Fruit fly (Drosophila melanogaster) whole organism, wandering third instar larva: ENCODE data around the gene Tsp2A.
A peak's percentile ranks its signal among the peaks of the same experiment; 100 is the strongest.

ENCODE experiments used
- Abd-B ChIP-seq: fragments of >200 bp; optimal IDR thresholded peaks from 2 replicates; lab custom pipeline; 2017; ENCODE audit warnings: missing biosample characterization, missing genetic modification characterization
- CG9705 ChIP-seq: fragments of 200-800 bp; sonication (Bioruptor generic); optimal IDR thresholded peaks from 2 replicates; lab custom pipeline; 2018; ENCODE audit warnings: missing biosample characterization, mild to moderate bottlenecking, missing genetic modification characterization
- CrebA ChIP-seq: fragments of 200-800 bp; sonication (Bioruptor generic); optimal IDR thresholded peaks from 2 replicates; lab custom pipeline; 2016; ENCODE audit warnings: missing biosample characterization, mild to moderate bottlenecking, missing genetic modification characterization, borderline replicate concordance
- Dfd ChIP-seq: fragments of >200 bp; optimal IDR thresholded peaks from 2 replicates; lab custom pipeline; 2017; ENCODE audit warnings: missing biosample characterization, missing genetic modification characterization
- GATAd ChIP-seq: sonication (Bioruptor generic); optimal IDR thresholded peaks from 2 replicates; lab custom pipeline; 2016; ENCODE audit warnings: missing biosample characterization, missing genetic modification characterization
- HLH106 ChIP-seq: fragments of 200-800 bp; optimal IDR thresholded peaks from 3 replicates; lab custom pipeline; 2019; ENCODE audit warnings: missing biosample characterization, mild to moderate bottlenecking, missing genetic modification characterization, moderate library complexity
- Hnf4 ChIP-seq: fragments of 200-800 bp; sonication (Bioruptor generic); optimal IDR thresholded peaks from 2 replicates; lab custom pipeline; 2016; ENCODE audit warnings: missing biosample characterization, mild to moderate bottlenecking, missing genetic modification characterization
- Hr83 ChIP-seq: fragments of 200-300 bp; sonication (Bioruptor generic); optimal IDR thresholded peaks from 2 replicates; lab custom pipeline; 2016; ENCODE audit warnings: missing biosample characterization, mild to moderate bottlenecking, missing genetic modification characterization, moderate library complexity; ENCODE audit not compliant: poor library complexity, severe bottlenecking
- Jra ChIP-seq: sonication (Bioruptor generic); optimal IDR thresholded peaks from 2 replicates; lab custom pipeline; 2016; ENCODE audit warnings: missing biosample characterization, missing genetic modification characterization
- Mio ChIP-seq: sonication (Bioruptor generic); optimal IDR thresholded peaks from 2 replicates; lab custom pipeline; 2016; ENCODE audit warnings: missing biosample characterization, missing genetic modification characterization
- N ChIP-seq: fragments of >200 bp; optimal IDR thresholded peaks from 2 replicates; lab custom pipeline; 2018; ENCODE audit warnings: missing biosample characterization, missing external identifiers, missing genetic modification characterization
- Rel ChIP-seq, 2 experiments: fragments of 200-800 bp; sonication (Bioruptor generic) in 1 of 2; optimal IDR thresholded peaks; 2 replicates in 1 of 2; 3 replicates in 1 of 2; lab custom pipeline; 2016 to 2019; ENCODE audit warnings: mild to moderate bottlenecking in 2 of 2, missing biosample characterization in 2 of 2, missing genetic modification characterization in 2 of 2, moderate library complexity in 1 of 2
- Sp1 ChIP-seq: fragments of 200-800 bp; sonication (Bioruptor generic); optimal IDR thresholded peaks from 3 replicates; lab custom pipeline; 2019; ENCODE audit warnings: missing biosample characterization, mild to moderate bottlenecking, missing genetic modification characterization, moderate library complexity
- Vsx2 ChIP-seq: fragments of 200-300, 225-300 bp; sonication (Bioruptor generic); optimal IDR thresholded peaks from 2 replicates; lab custom pipeline; 2018; ENCODE audit warnings: missing biosample characterization, missing genetic modification characterization; ENCODE audit not compliant: partially characterized antibody
- br ChIP-seq: fragments of 200-800 bp; sonication (Bioruptor generic); optimal IDR thresholded peaks from 2 replicates; lab custom pipeline; 2016; ENCODE audit warnings: missing biosample characterization, missing genetic modification characterization
- brk ChIP-seq: fragments of 200-800 bp; sonication (Bioruptor generic); optimal IDR thresholded peaks from 2 replicates; lab custom pipeline; 2016; ENCODE audit warnings: missing biosample characterization, mild to moderate bottlenecking, missing genetic modification characterization
- dl ChIP-seq, 2 experiments: fragments of 175-275, 200-275 bp in 1 of 2; fragments of 200-275 bp in 1 of 2; sonication (Bioruptor generic); optimal IDR thresholded peaks; lab custom pipeline; 2018; ENCODE audit warnings: mild to moderate bottlenecking in 2 of 2, missing biosample characterization in 2 of 2, missing genetic modification characterization in 2 of 2, moderate library complexity in 2 of 2; ENCODE audit not compliant: partially characterized antibody in 2 of 2, insufficient read depth in 1 of 2
- dsf ChIP-seq: sonication (Bioruptor generic); optimal IDR thresholded peaks from 2 replicates; lab custom pipeline; 2016; ENCODE audit warnings: missing biosample characterization, missing genetic modification characterization, borderline replicate concordance
- foxo ChIP-seq, 2 experiments: fragments of 200-800 bp; sonication (Bioruptor generic); optimal IDR thresholded peaks; 2 replicates in 1 of 2; 3 replicates in 1 of 2; lab custom pipeline; 2016 to 2017; ENCODE audit warnings: missing biosample characterization in 2 of 2, missing genetic modification characterization in 2 of 2
- fru ChIP-seq: fragments of 200-800 bp; sonication (Bioruptor generic); optimal IDR thresholded peaks from 3 replicates; lab custom pipeline; 2016; ENCODE audit warnings: missing biosample characterization, mild to moderate bottlenecking, missing genetic modification characterization
- h ChIP-seq: fragments of 200-800 bp; sonication (Bioruptor generic); optimal IDR thresholded peaks from 3 replicates; lab custom pipeline; 2016; ENCODE audit warnings: missing biosample characterization, mild to moderate bottlenecking, missing genetic modification characterization
- jim ChIP-seq: fragments of 175-275, 200-325 bp; sonication (Bioruptor generic); optimal IDR thresholded peaks from 2 replicates; lab custom pipeline; 2016; ENCODE audit warnings: missing biosample characterization, mild to moderate bottlenecking, missing genetic modification characterization
- lola ChIP-seq: fragments of >200 bp; optimal IDR thresholded peaks from 2 replicates; lab custom pipeline; 2017; ENCODE audit warnings: missing biosample characterization, missing genetic modification characterization
- pan ChIP-seq: fragments of >200 bp; optimal IDR thresholded peaks from 2 replicates; lab custom pipeline; 2017
- psq ChIP-seq: fragments of 200-800 bp; sonication (Bioruptor generic); optimal IDR thresholded peaks from 3 replicates; lab custom pipeline; 2017; ENCODE audit warnings: missing biosample characterization, mild to moderate bottlenecking, missing genetic modification characterization, moderate library complexity
- rgr ChIP-seq: fragments of 200-800 bp; sonication (Bioruptor generic); optimal IDR thresholded peaks from 3 replicates; lab custom pipeline; 2016; ENCODE audit warnings: missing biosample characterization, mild to moderate bottlenecking, missing genetic modification characterization
- sage ChIP-seq: fragments of 200-800 bp; sonication (Bioruptor generic); optimal IDR thresholded peaks from 2 replicates; lab custom pipeline; 2016; ENCODE audit warnings: missing biosample characterization, mild to moderate bottlenecking, missing genetic modification characterization
- sv ChIP-seq: fragments of 200-800 bp; sonication (Bioruptor generic); optimal IDR thresholded peaks from 3 replicates; lab custom pipeline; 2016; ENCODE audit warnings: missing biosample characterization, missing genetic modification characterization
- tai ChIP-seq: sonication (Bioruptor generic); optimal IDR thresholded peaks from 2 replicates; lab custom pipeline; 2016; ENCODE audit warnings: missing biosample characterization, missing genetic modification characterization
- usp ChIP-seq: fragments of >200 bp; optimal IDR thresholded peaks from 2 replicates; lab custom pipeline; 2017; ENCODE audit warnings: missing biosample characterization, missing genetic modification characterization
- woc ChIP-seq: sonication (Bioruptor generic); optimal IDR thresholded peaks from 2 replicates; lab custom pipeline; 2016; ENCODE audit warnings: missing biosample characterization, mild to moderate bottlenecking, missing genetic modification characterization

The Tsp2A gene

dm6 chrX:1346256-1346655, at the start of gene Tsp2A:
Gene Tsp2A (plus strand): TSS chrX:1346553.
- TF ChIP-seq Mio (GFP tag; lab: Kevin White, UChicago) (no peak), h (GFP tag; lab: Kevin White, UChicago) (peak; percentile 37)

- TF ChIP-seq sv (GFP tag; lab: Kevin White, UChicago) = no peak
- no peak for TF ChIP-seq pan (lab: Kevin White, UChicago)
- TF ChIP-seq foxo (GFP tag; optimal IDR thresholded peaks at IDR 0.05; lab: Kevin White, UChicago) = no peak
- TF ChIP-seq Hnf4 (GFP tag; lab: Kevin White, UChicago) = no peak
- no peak for TF ChIP-seq sage
- TF ChIP-seq woc (GFP tag; lab: Kevin White, UChicago) = no peak
- no peak for TF ChIP-seq jim (GFP tag; lab: Kevin White, UChicago)
- no peak for TF ChIP-seq lola (GFP tag; lab: Kevin White, UChicago)
- no peak for TF ChIP-seq fru (GFP tag; lab: Kevin White, UChicago)
- TF ChIP-seq usp (GFP tag; lab: Kevin White, UChicago) = no peak
- TF ChIP-seq Sp1 (GFP tag; lab: Kevin White, UChicago) = no peak
- TF ChIP-seq Dfd (GFP tag; lab: Kevin White, UChicago) = no peak
- no peak for TF ChIP-seq Jra (GFP tag; lab: Kevin White, UChicago)
- no peak for TF ChIP-seq HLH106 (tag; lab: Kevin White, UChicago)
- TF ChIP-seq, all 38 proteins: peak for 0
These were observed 48.1 kb upstream of the Tsp2A start, which contains the start of gene CG32811 for dm6 chrX:1298287-1298686. Gene CG32811 (minus strand): TSS chrX:1298387.

dm6 chrX:1299928-1300327, 46.4 kb upstream of the Tsp2A start:
- TF ChIP-seq pan (lab: Kevin White, UChicago) (no peak), brk (GFP tag; lab: Kevin White, UChicago) (no peak), CrebA (no peak), GATAd (GFP tag; lab: Kevin White, UChicago) (no peak), Abd-B (no peak), rgr (GFP tag; lab: Kevin White, UChicago) (no peak), lola (GFP tag; lab: Kevin White, UChicago) (no peak)

dm6 chrX:1303961-1304360, 42.4 kb upstream of the Tsp2A start:
- TF ChIP-seq Hr83 (GFP tag; lab: Kevin White, UChicago) (no peak), tai (GFP tag; lab: Kevin White, UChicago) (no peak), N (GFP tag; lab: Kevin White, UChicago) (no peak), fru (GFP tag; lab: Kevin White, UChicago) (no peak), dl (GFP tag; optimal IDR thresholded peaks at IDR 0.05; lab: Kevin White, UChicago; ENCODE audit: insufficient read depth in 1 of 2, partially characterized antibody in 2 of 2) (no peak), psq (GFP tag; lab: Kevin White, UChicago) (no peak), Dfd (GFP tag; lab: Kevin White, UChicago) (no peak), h (GFP tag; lab: Kevin White, UChicago) (no peak), br (no peak), rgr (GFP tag; lab: Kevin White, UChicago) (no peak), Vsx2 (GFP tag; lab: Kevin White, UChicago) (no peak), dsf (GFP tag; lab: Kevin White, UChicago) (no peak)

- no peak for TF ChIP-seq jim (GFP tag; lab: Kevin White, UChicago)
- TF ChIP-seq Hnf4 (GFP tag; lab: Kevin White, UChicago) = no peak
- TF ChIP-seq CG9705 = no peak
- no peak for TF ChIP-seq Rel (GFP tag; optimal IDR thresholded peaks at IDR 0.05; lab: Kevin White, UChicago)
- TF ChIP-seq Rel (tag; optimal IDR thresholded peaks at IDR 0.05; lab: Kevin White, UChicago) = no peak
These were observed 37.9 kb upstream of the Tsp2A start for dm6 chrX:1308444-1308843.
